Fruit fly (Drosophila melanogaster) Kc167 (cell line): ENCODE results near the gene Mur29B.

Experiments used
- Myc ChIP-seq: fragments of >200 bp; optimal IDR thresholded peaks from 2 replicates; lab custom pipeline; 2017; ENCODE audit warnings: missing external identifiers
- Sin3A ChIP-seq: fragments of >200 bp; optimal IDR thresholded peaks from 2 replicates; lab custom pipeline; 2018; ENCODE audit warnings: missing external identifiers
- h ChIP-seq: fragments of >200 bp; optimal IDR thresholded peaks from 3 replicates; lab custom pipeline; 2018; ENCODE audit warnings: missing external identifiers
- insv ChIP-seq: fragments of >200 bp; optimal IDR thresholded peaks from 3 replicates; lab custom pipeline; 2018; ENCODE audit warnings: missing external identifiers
- psq ChIP-seq: fragments of >200 bp; optimal IDR thresholded peaks from 2 replicates; lab custom pipeline; 2017; ENCODE audit warnings: missing external identifiers
- ttk ChIP-seq: sonication (Bioruptor generic); optimal IDR thresholded peaks from 2 replicates; lab custom pipeline; 2017; ENCODE audit warnings: missing external identifiers

The Mur29B gene

DNA sequence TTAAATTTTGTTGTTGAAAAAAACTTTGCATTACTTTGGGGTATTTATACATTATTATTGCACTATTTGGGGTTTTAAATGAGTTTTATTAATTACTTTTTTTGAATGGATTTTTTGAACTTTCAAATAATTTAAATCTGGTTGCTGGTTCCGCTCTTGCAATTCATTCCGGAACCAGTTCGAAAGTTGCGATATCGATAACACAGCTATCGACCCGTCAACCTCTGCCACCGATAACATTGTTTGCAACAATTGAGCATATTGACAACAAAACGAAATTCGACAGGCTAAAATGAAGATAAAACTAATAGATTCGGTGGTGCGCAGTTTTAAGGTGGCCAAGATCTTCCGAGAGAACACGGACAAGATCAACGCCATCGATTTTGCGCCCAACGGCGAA lies 22.2 kb downstream of the Mur29B start, which contains the start of gene Wdr82:
TSS of gene Wdr82 (plus strand) at position 227 of the 400 bp plus-strand sequence.
- no peak for TF ChIP-seq psq
- no peak for TF ChIP-seq ttk (lab: Kevin White, UChicago)
- no peak for TF ChIP-seq insv (lab: Kevin White, UChicago)
- TF ChIP-seq Myc (lab: Kevin White, UChicago): no peak
- TF ChIP-seq Sin3A: no peak
- TF ChIP-seq h (lab: Kevin White, UChicago): no peak

DNA sequence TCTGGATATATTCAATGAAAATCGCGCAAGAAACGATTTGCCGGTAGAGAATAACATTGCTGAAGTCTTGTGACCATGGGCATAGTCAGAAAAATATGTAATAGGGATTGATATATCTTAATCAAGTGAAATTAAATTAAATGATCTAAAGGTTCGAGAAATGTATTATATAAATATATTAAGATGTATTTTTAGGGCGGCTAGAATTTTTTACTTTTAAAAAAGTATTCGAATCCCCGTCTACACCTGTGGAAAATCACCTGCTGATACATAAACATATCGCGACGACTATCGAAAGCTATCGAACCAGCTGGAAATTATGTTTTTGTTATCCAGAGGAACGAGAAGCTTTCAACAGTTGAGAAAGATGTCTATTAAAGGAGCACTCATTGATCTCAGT lies 24.7 kb downstream of the Mur29B start, which contains the start of the genes CG13390 and CG17294:
TSS of gene CG13390 (minus strand) at position 81 of the 400 bp plus-strand sequence.
TSS of gene CG17294 (plus strand) at position 319 of the 400 bp plus-strand sequence.
- TF ChIP-seq psq (no peak), h (lab: Kevin White, UChicago) (no peak), insv (lab: Kevin White, UChicago) (no peak), ttk (lab: Kevin White, UChicago) (no peak), Myc (lab: Kevin White, UChicago) (no peak), Sin3A (no peak)

DNA sequence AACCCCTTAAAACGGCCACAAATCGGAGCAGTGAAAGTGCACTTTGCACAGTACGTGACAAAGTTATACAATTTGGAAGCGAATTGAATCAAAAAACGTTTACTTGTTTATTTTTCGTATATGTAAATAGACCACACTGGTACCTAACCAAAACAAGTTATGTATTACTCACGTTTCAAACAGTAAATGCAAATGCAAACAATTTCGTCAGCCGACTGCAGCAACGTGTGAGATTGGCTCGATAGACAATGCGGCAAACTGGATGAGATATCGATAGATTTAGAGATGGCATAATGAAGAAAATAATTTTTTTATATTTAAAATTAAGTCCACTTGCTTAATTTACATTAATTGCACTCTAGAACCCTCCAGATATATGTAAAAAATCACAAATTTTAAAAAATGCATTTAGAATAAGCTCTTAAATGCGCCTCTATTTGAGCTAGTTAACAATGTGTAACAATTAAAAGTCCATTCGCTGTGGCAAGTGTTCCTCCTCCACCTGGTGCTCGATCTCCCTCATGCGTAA lies 29.6 kb downstream of the Mur29B start, which contains the start of gene AlaRS:
TSS of gene AlaRS (minus strand) at position 257 of the 529 bp plus-strand sequence.
- no peak for TF ChIP-seq ttk (lab: Kevin White, UChicago)
- no peak for TF ChIP-seq Sin3A
- TF ChIP-seq h (lab: Kevin White, UChicago): no peak
- TF ChIP-seq Myc (lab: Kevin White, UChicago): no peak
- no peak for TF ChIP-seq psq
- TF ChIP-seq insv (lab: Kevin White, UChicago): no peak

DNA sequence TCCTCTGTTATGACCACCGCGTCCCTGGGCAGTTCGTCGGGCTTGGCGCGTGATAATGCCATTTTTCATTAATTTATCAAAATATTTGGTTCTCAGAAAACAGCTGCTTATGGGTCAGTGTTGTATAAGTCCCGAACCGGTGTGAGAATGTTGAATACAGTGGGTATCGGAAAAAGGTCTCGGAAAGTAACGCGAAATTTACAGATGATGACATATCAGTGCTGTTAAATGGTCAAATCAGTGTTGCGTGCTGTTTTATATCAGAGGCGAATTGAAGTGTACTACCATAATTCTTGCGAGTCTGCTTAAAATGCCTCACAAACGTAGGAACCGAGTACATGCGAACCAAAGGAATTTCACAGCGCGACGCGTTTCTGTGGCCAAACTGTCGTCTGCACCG lies 30.7 kb downstream of the Mur29B start, which contains the start of the genes CG13392 and Rcd4:
TSS of gene CG13392 (minus strand) at position 162 of the 400 bp plus-strand sequence.
TSS of gene Rcd4 (plus strand) at position 216 of the 400 bp plus-strand sequence.
- no peak for TF ChIP-seq ttk (lab: Kevin White, UChicago)
- TF ChIP-seq h (lab: Kevin White, UChicago): no peak
- TF ChIP-seq insv (lab: Kevin White, UChicago): no peak
- no peak for TF ChIP-seq psq
- no peak for TF ChIP-seq Myc (lab: Kevin White, UChicago)
- TF ChIP-seq Sin3A: no peak

DNA sequence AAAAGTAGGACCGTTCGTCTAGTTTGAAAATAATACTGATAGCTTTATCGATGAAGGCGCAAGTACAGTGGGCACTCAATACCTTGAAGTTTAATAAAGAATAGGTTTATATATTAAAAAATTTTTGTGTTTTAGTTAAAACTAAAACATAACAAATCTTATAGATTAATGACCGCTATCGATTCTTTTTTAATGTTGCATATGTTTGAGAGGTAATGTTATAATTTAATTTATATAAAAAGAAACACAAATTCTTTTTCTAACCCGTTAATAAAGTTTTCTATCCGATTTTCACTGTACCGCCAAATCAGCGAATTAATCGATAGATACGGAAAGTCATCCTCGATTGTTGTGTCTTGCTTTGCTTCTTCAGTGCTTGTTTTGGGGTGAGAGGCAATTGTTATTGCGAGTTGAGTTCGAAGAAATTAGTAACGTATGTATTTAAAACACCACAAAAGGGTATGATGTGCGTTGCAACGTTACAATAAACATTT lies 32.2 kb downstream of the Mur29B start, which contains the start of the genes Dad1 and CG13384:
TSS of gene Dad1 (minus strand) at position 30 of the 494 bp plus-strand sequence.
TSS of gene CG13384 (plus strand) at position 348 of the 494 bp plus-strand sequence.
- TF ChIP-seq Sin3A: no peak

DNA sequence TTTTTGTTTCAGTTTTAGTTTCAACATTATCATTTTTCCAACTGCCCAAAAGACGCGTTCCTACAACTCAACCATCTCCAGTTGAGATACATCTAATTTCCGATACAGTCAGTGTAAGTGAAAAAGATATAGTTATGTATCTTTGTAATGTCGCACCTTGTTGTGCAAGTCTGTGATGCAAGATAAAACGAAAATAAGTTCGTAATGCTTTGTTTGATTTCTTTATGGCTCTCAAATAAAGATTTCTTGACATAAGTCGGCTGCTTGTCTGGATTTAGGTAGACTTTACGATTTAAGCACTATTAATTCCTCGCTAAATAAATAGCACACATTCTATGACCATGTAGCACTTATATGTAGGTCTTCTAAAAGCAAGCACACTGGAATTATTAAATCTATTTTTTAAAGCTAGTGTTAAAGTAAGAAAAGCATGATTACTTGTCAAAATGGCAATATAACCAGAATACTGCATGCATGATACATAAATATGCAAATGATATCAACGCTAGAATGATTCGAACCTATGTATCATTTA lies 33.1 kb downstream of the Mur29B start:
- no peak for TF ChIP-seq ttk (lab: Kevin White, UChicago)
- no peak for TF ChIP-seq insv (lab: Kevin White, UChicago)
- no peak for TF ChIP-seq Myc (lab: Kevin White, UChicago)
- TF ChIP-seq Sin3A: no peak
- TF ChIP-seq psq: no peak
- no peak for TF ChIP-seq h (lab: Kevin White, UChicago)

DNA sequence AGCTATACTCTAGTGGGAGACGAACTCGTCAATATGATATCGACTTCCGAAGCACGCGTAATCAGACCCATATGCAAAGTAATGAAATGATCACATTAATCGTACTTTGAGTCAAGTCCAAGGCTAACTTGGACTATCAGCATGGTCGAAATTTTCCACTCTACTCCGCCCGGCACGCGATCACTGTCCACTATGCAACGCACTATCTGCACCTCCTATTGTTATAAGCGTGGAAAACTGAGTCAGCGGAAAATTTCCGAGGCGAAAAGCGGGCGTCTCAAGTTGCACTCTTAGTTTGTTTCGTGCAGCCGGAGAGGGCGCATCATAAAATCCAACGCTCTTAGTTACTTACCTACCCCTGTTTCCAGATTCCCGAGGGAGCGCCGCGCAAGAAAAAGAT lies 33.9 kb downstream of the Mur29B start:
- TF ChIP-seq h (lab: Kevin White, UChicago) (no peak), Myc (lab: Kevin White, UChicago) (no peak), insv (lab: Kevin White, UChicago) (no peak)

DNA sequence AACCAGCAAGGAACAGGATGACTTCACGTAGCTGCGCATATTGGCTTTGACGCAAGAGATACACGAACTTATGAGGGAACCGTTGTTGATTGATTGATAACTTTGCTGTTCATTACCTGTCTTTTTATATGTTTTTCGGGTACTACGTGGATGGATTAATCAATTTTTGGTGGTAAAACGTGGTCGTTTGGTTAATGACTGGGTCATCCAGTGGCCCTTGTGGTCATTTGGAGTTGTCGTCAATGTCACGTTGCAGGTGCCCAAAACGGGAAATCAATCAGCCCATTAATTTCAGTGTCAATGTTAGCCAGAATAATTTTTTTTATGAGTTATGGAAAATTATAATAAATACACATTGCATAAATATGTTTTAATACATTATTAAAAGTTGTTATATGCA lies 37.2 kb downstream of the Mur29B start, which contains the start of gene CG42819:
TSS of gene CG42819 (minus strand) at position 101 of the 400 bp plus-strand sequence.
- no peak for TF ChIP-seq h (lab: Kevin White, UChicago)
- TF ChIP-seq Myc (lab: Kevin White, UChicago): no peak
- no peak for TF ChIP-seq psq
- TF ChIP-seq insv (lab: Kevin White, UChicago): no peak
- TF ChIP-seq Sin3A: no peak
- no peak for TF ChIP-seq ttk (lab: Kevin White, UChicago)

DNA sequence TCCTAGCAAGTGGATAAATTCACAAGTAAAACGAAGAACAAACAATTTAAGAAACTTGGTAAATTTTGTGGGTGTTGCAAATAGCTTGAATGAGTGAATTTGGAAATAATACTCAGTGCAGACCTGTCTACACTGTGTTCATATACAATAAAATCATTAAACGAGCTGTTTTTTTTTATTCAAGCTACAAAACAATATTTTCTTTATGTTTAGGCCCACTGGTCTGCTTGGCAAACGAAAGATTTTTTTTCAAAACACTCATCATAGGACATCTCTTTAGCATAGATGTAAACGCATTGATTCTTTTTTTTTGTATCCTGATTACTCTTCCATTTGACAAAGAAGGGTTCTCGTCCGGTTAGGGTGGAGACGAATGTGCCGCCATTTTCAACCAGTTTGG lies 40.3 kb downstream of the Mur29B start, which contains the start of gene CG42820:
TSS of gene CG42820 (minus strand) at position 101 of the 400 bp plus-strand sequence.
- TF ChIP-seq insv (lab: Kevin White, UChicago) (no peak), psq (no peak), h (lab: Kevin White, UChicago) (no peak), ttk (lab: Kevin White, UChicago) (no peak), Sin3A (no peak), Myc (lab: Kevin White, UChicago) (no peak)

DNA sequence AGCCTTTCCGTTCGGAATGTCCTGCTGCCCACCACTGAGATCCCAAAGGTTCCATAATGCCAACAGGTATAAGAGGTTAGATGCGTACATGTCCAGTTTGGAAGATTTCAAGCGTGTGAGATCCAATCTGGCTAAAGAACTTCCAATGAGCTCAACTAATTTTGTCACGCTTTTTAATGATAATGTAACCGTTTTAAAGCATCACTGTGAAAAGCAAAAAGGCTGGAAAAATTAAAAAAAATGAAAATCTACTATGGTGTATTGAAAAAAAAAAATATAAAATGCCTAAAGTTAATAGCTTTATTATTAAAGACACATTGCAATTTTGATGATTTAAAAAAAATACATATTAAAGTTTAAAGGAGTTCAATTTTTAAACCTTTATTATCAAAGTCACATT lies 41.1 kb downstream of the Mur29B start, which contains the start of gene Acp29AB:
TSS of gene Acp29AB (minus strand) at position 101 of the 400 bp plus-strand sequence.
- TF ChIP-seq ttk (lab: Kevin White, UChicago): no peak
- no peak for TF ChIP-seq psq
- no peak for TF ChIP-seq Sin3A
- TF ChIP-seq Myc (lab: Kevin White, UChicago): no peak
- TF ChIP-seq h (lab: Kevin White, UChicago): no peak
- no peak for TF ChIP-seq insv (lab: Kevin White, UChicago)

DNA sequence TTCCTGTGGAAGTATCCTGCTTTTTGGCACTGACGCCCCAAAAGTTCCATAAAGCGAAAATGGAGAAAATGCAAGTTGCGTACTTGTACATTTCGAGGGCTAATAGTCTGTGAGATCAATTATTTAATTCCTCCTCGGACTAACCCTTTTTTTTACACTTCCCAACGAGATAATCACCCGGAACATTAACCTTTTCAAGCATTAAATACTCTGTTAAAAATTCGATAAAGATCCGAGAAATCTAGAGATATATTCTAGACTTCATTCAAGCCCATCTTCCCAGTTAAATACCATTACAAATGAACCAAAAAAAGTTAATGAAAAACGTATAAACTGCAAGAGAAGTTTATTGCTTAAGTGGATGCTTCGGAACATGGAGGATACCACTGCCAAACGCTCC lies 42.2 kb downstream of the Mur29B start, which contains the start of gene lectin-29Ca:
TSS of gene lectin-29Ca (minus strand) at position 101 of the 400 bp plus-strand sequence.
- TF ChIP-seq h (lab: Kevin White, UChicago): no peak
- no peak for TF ChIP-seq Myc (lab: Kevin White, UChicago)
- no peak for TF ChIP-seq insv (lab: Kevin White, UChicago)
- no peak for TF ChIP-seq Sin3A
- TF ChIP-seq ttk (lab: Kevin White, UChicago): no peak
- TF ChIP-seq psq: no peak

DNA sequence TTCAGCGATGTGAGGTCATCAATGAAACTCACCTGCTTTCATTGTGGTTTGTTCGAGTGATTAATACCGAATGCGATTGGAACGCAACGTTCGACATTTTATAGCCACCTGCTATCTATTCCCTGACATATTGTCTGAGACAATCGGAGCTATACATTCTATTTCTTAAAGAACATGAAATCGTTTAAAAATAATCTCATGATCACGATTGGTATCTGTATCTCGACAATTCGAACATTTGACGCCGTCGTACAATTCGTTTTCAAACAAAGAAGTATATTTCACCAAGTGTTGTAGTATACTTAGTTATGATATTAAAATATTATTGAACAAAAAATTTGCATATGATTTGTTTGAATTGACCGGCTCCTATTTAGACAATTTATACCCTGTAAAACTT lies 42.9 kb downstream of the Mur29B start, which contains the start of gene Peritrophin-15b:
TSS of gene Peritrophin-15b (minus strand) at position 101 of the 400 bp plus-strand sequence.
- TF ChIP-seq ttk (lab: Kevin White, UChicago) (no peak), h (lab: Kevin White, UChicago) (no peak), insv (lab: Kevin White, UChicago) (no peak), Myc (lab: Kevin White, UChicago) (no peak), psq (no peak), Sin3A (no peak)
